Worm (Caenorhabditis elegans): ENCODE measurements around the gene odd-2.

- TF ChIP-seq fos-1 (tag; optimal IDR thresholded peaks at IDR 0.05): no peak
- TF ChIP-seq nhr-11 (tag; optimal IDR thresholded peaks at IDR 0.05): no peak
- TF ChIP-seq elt-1 (tag; optimal IDR thresholded peaks at IDR 0.05): no peak
- TF ChIP-seq ama-1 (optimal IDR thresholded peaks at IDR 0.05): no peak
Measured at ce11 chrX:6177944-6178566, 17.7 kb upstream of the odd-2 start, which contains the start of the genes T25B2.4 and T13C5.3.

All from whole organism, L3 larva.